Worm (Caenorhabditis elegans): Measurements from ENCODE around the gene F40G9.6.
A peak's percentile ranks its signal among the peaks of the same experiment; 100 is the strongest.

F40G9.6 gene

DNA sequence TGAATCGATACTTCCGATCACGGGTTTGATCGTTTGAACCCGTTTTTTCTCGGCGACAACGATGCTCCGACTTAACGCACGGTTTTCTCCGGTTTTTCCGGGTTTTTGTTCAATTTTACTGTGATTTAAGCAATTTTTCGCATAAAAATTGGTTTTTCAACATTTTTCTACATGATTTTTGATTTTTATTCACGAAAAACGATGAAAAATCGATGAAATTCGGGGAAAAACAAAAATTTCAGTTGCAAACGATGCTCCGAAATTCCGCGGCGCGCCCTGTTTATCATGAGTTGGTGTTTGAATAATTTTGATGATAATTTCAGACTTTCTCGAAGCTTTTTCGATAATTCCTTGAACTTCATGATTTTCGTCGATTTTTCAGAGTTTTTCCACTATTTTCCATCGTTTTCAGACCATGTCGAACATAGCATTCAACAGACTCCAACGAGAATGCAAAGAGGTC lies 9.1 kb downstream of the F40G9.6 start, which contains the start of gene ubc-20 (continued):
- no peak for TF ChIP-seq rnt-1 (tag; optimal IDR thresholded peaks at IDR 0.05)

DNA sequence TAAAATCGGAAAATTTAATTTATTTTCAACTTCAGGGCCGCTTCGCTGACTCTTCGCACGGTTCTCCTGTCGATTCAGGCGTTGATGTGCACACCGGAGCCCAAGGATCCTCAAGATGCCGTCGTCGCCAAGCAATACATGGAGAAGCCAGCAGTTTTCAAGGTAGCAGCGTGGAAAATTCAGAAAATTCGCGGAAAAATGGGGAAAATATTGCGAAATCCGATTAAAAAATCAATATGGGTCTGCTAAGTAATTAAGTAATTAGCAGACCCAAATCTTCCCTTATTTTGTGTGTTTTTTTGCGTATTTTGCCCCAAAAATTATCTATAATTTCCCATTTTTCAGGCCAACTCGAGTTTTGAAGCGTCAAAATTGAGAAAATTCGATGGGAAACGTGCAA lies 9.9 kb downstream of the F40G9.6 start:
- no peak for TF ChIP-seq ceh-82 (tag; optimal IDR thresholded peaks at IDR 0.05)
- TF ChIP-seq egl-13 (tag; optimal IDR thresholded peaks at IDR 0.05): no peak

DNA sequence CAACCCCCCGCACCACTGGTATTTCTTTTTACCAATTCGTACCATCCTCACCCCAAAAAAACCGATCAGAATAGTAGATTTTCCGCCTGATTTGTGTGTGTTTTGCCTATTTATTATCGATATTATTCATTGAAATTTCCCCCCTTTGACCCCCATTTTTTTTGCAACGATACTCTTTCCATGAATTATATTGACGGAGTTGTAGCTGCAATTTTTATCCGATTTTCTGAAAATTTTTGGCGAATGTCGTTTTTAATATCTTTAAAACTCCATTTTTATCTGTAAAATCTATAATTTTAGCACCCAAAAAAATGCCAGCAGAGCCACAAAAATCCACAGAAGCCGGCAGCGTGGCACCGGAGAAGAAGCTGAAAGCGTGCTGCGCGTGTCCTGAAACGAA lies 11.3 kb downstream of the F40G9.6 start, which contains the start of gene cox-17:
cox-17 (plus strand) TSS at position 301 of the 400 bp plus-strand sequence.
- TF ChIP-seq ceh-90 (tag; optimal IDR thresholded peaks at IDR 0.05) (no peak), nhr-85 (tag) (no peak), pqm-1 (tag; optimal IDR thresholded peaks at IDR 0.05) (no peak), nhr-84 (tag; optimal IDR thresholded peaks at IDR 0.05) (no peak), rnt-1 (tag; optimal IDR thresholded peaks at IDR 0.05) (no peak)

DNA sequence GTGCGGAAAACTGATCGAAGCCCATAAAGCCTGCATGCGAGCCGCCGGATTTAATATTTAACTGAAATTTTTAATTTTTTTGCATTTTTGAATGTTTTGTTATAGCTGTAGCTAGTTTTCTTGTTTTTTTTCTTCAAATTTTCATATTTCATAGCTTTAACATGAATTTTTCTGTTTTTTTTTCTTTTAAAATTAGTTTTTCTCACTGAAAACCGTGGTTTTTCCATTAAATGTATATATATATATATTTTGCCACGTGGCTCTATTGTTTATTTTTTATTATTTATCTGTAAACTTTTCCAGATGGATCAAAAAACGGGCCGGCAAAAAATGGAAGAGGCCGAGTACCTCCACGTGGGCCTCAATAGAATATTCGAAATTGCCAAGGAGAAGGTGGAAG lies 12.5 kb downstream of the F40G9.6 start, which contains the start of gene sec-20:
sec-20 (plus strand) TSS at position 301 of the 400 bp plus-strand sequence.
- TF ChIP-seq hlh-4 (tag; optimal IDR thresholded peaks at IDR 0.05) (no peak), elt-2 (tag; optimal IDR thresholded peaks at IDR 0.05) (no peak)

DNA sequence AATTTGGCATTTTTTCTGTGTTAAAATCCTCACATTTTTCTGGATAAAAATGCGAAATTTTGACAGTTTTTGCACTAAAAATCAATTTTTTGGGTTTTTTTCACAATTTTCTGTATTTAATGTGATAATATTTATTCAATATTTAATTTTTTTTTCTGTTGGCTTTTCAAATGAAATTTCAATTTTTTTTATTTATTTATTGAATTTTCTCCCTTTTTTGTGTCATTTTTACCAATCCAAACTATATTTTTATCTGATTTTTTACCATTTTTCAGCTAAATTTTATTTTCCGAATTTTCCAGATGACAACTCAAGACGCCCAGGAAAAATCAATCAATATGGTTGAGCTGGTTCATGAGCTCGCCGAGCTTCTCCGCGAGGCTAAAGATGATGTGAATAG lies 14.8 kb downstream of the F40G9.6 start, which contains the start of gene F40G9.17:
F40G9.17 (plus strand) TSS at position 301 of the 400 bp plus-strand sequence.
- TF ChIP-seq ceh-63 (GFP tag; optimal IDR thresholded peaks at IDR 0.05) (no peak), nhr-85 (tag) (peak; percentile 10)

DNA sequence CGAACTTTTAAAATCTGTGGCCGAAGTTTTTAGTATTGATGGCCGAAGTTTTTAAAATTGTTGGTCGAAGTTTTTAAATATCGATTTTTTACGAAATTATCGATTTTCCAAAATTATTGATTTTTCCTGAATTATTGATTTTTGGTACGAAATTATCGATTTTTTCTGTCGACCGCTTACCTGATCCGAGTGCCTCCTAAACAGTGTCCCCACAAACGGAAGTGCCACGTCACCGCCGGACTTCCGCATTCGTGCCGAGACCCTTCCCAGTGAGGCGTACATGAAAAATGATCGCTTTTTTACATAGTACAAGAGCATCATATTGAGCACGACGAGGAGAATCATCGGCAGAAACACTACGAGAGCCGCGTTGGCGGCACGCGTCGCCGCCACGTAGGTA lies 24.6 kb downstream of the F40G9.6 start:
- no peak for TF ChIP-seq ceh-88 (GFP tag; IDR thresholded peaks at IDR 0.05)
- TF ChIP-seq efl-1 (optimal IDR thresholded peaks at IDR 0.05): no peak
- peak in 1 of 2 experiments; percentile 67 for TF ChIP-seq efl-1 (GFP tag; optimal IDR thresholded peaks at IDR 0.05 in 1 of 2)

DNA sequence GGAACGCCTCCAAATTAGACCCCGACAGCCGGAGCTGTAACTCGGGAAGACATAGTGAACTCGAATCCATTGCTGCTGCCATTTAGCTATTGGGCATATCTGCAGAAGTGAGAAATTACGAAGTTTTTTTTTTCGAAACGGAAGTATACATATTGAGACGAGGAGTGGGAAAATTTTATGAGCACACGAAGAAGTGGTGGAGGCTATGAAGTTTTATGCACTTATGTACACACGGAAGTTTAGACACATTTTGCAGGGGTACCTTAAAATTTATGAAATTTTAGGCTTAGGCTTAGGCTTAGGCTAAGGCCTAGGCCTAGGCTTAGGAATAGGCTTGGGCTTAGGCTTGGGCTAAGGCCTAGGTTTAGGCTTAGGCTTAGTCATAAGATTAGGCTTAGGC lies 27.7 kb downstream of the F40G9.6 start, which contains the start of gene W10C4.1:
W10C4.1 (minus strand) TSS at position 101 of the 400 bp plus-strand sequence.
- TF ChIP-seq grh-1 (GFP tag; IDR thresholded peaks at IDR 0.05): no peak
- peak; percentile 36 for TF ChIP-seq nhr-85 (tag)

DNA sequence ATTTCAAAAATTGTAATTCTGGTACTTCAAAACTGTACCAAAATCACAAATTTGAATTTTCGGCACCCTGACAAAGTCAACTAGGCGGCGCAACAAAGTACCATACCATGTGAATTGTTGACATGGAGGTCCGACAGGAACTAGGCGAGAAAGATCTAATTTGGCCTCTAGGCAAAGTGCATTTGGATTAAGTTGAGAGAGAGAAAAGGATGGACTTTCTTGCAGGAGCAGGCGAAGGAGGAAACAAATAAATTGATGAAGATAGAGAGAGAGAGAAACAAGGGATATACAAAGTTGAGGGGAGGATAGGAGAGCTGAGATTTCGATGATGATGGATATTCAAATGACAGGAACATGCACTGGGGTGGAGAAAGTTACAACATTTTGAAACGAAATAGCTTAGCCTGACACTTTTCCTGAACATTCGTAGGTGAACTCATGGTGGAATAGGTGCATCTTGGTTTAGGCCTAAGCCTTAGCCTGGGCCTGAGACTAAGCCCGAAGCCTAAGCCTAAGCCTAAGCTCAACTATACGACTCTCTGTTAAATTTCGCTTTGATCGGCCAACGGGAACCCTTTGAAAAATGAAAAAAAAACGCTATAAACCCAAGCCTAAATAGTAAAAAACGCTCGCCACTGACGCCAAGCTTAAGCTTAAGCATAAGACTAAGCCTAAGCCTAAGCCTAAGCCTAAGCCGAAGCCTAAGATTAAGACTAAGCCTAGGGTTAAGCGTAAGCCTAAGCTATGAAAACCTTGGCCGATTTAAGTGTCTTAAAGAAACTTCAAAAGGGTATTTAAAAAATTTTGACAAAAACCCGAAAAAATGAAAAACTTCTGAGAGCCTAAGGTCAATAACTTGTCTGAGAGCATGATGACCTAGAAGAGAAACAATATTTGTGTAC lies 29.7 kb downstream of the F40G9.6 start:
- TF ChIP-seq zag-1 (tag; optimal IDR thresholded peaks at IDR 0.05): no peak
- TF ChIP-seq fkh-10 (GFP tag; optimal IDR thresholded peaks at IDR 0.05): peak; percentile 59

DNA sequence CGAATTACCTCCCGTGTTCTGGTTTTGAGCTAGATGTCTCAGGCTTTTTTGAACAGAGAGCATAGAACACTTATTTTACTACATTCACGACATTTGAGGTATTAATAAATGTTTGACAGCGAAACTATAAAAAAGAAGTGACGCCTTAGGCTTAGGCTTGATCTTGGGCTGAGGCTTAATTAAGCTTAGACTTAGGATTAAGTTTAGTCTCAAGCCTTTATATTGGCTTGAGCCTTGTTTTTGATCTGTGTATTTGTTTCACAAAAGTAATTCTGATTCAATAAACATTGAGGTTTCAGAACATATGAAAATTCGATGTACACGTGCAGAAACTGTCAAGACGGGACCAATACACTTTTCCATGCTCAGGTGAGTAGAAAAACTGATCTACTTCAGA lies 30.4 kb downstream of the F40G9.6 start, which contains the start of gene klp-20:
klp-20 (plus strand) TSS at position 298 of the 397 bp plus-strand sequence.
- TF ChIP-seq mab-9 (GFP tag; IDR thresholded peaks at IDR 0.05) (no peak), nhr-19 (GFP tag; conservative IDR thresholded peaks at IDR 0.05) (no peak), zip-4 (GFP tag; optimal IDR thresholded peaks at IDR 0.05) (no peak), dpl-1 (GFP tag; optimal IDR thresholded peaks at IDR 0.05) (no peak), hpl-2 (GFP tag; optimal IDR thresholded peaks at IDR 0.05) (no peak), F16B12.6 (tag; optimal IDR thresholded peaks at IDR 0.05) (no peak), hlh-4 (tag; optimal IDR thresholded peaks at IDR 0.05) (no peak), vab-15 (tag; optimal IDR thresholded peaks at IDR 0.05) (no peak), zag-1 (tag; optimal IDR thresholded peaks at IDR 0.05) (no peak), blmp-1 (tag; optimal IDR thresholded peaks at IDR 0.05) (no peak), fos-1 (tag; optimal IDR thresholded peaks at IDR 0.05) (no peak), nhr-77 (tag; optimal IDR thresholded peaks at IDR 0.05) (no peak), hlh-17 (GFP tag; optimal IDR thresholded peaks at IDR 0.05; ENCODE audit: borderline replicate concordance) (no peak), tlp-1 (tag; optimal IDR thresholded peaks at IDR 0.05) (no peak), ceh-90 (tag; optimal IDR thresholded peaks at IDR 0.05) (no peak), egl-27 (tag; optimal IDR thresholded peaks at IDR 0.05) (no peak), fkh-4 (tag; optimal IDR thresholded peaks at IDR 0.05; ENCODE audit: borderline replicate concordance) (no peak), rnt-1 (tag; optimal IDR thresholded peaks at IDR 0.05) (no peak), lsy-2 (tag; optimal IDR thresholded peaks at IDR 0.05) (no peak), pax-3 (tag; optimal IDR thresholded peaks at IDR 0.05) (no peak)
